Worm (Caenorhabditis elegans) whole organism, L3 larva: ENCODE data around the gene C25E10.7.
A peak's percentile ranks its signal among the peaks of the same experiment; 100 is the strongest.

Experiments
- R02D3.7 ChIP-seq: fragments of 150-350 bp; optimal IDR thresholded peaks from 2 replicates; lab custom pipeline; 2014; ENCODE audit warnings: missing biosample characterization, missing genetic modification characterization
- ZK546.5 ChIP-seq: sonication (generic microtip); optimal IDR thresholded peaks from 2 replicates; lab custom pipeline; 2017; ENCODE audit warnings: missing biosample characterization, missing genetic modification characterization
- aly-2 ChIP-seq: fragments of 150-350 bp; optimal IDR thresholded peaks from 2 replicates; lab custom pipeline; 2014; ENCODE audit warnings: missing biosample characterization, missing genetic modification characterization
- ama-1 ChIP-seq: fragments of 150-350 bp; optimal IDR thresholded peaks from 2 replicates; lab custom pipeline; 2018
- ceh-16 ChIP-seq: sonication (generic microtip); optimal IDR thresholded peaks from 2 replicates; lab custom pipeline; 2017; ENCODE audit warnings: missing biosample characterization, missing genetic modification characterization
- ceh-28 ChIP-seq: fragments of 150-350 bp; optimal IDR thresholded peaks from 2 replicates; lab custom pipeline; 2014; ENCODE audit warnings: missing biosample characterization, missing genetic modification reagents, missing genetic modification characterization
- ceh-82 ChIP-seq: fragments of 150-350 bp; optimal IDR thresholded peaks from 2 replicates; lab custom pipeline; 2014; ENCODE audit warnings: missing biosample characterization, missing genetic modification characterization
- ceh-9 ChIP-seq: sonication (generic microtip); optimal IDR thresholded peaks from 2 replicates; lab custom pipeline; 2018; ENCODE audit warnings: missing biosample characterization, missing genetic modification characterization
- daf-12 ChIP-seq: fragments of 150-350 bp; optimal IDR thresholded peaks from 2 replicates; lab custom pipeline; 2014; ENCODE audit warnings: missing biosample characterization, missing genetic modification reagents, missing genetic modification characterization
- egl-27 ChIP-seq: sonication (generic microtip); optimal IDR thresholded peaks from 4 replicates; lab custom pipeline; 2017; ENCODE audit warnings: missing biosample characterization, missing genetic modification reagents, missing genetic modification characterization
- egl-5 ChIP-seq: fragments of 150-350 bp; optimal IDR thresholded peaks from 2 replicates; lab custom pipeline; 2017; ENCODE audit warnings: missing biosample characterization, missing genetic modification reagents, missing genetic modification characterization, inconsistent platforms
- elt-1 ChIP-seq: fragments of 150-350 bp; optimal IDR thresholded peaks from 2 replicates; lab custom pipeline; 2014; ENCODE audit warnings: missing biosample characterization, missing genetic modification characterization
- elt-2 ChIP-seq: sonication (generic microtip); optimal IDR thresholded peaks from 2 replicates; lab custom pipeline; 2016; ENCODE audit warnings: missing genetic modification reagents, mild to moderate bottlenecking, missing genetic modification characterization, missing compliant biosample characterization
- elt-3 ChIP-seq, 3 experiments: fragments of 150-350 bp in 1 of 3; sonication (generic microtip) in 2 of 3; optimal IDR thresholded peaks; 2 replicates in 2 of 3; 4 replicates in 1 of 3; lab custom pipeline; 2014 to 2017; ENCODE audit warnings: missing biosample characterization in 3 of 3, missing genetic modification characterization in 3 of 3
- eor-1 ChIP-seq, 2 experiments: fragments of 150-350 bp; optimal IDR thresholded peaks; 2 replicates each; lab custom pipeline; 2014 to 2018; ENCODE audit warnings: missing biosample characterization in 2 of 2, missing genetic modification characterization in 2 of 2
- fkh-10 ChIP-seq: sonication (generic microtip); optimal IDR thresholded peaks from 2 replicates; lab custom pipeline; 2017; ENCODE audit warnings: missing biosample characterization, missing genetic modification reagents, missing genetic modification characterization
- fkh-2 ChIP-seq: fragments of 150-350 bp; optimal IDR thresholded peaks from 2 replicates; lab custom pipeline; 2014; ENCODE audit warnings: missing biosample characterization, missing genetic modification reagents, missing genetic modification characterization
- fos-1 ChIP-seq: fragments of 150-350 bp; optimal IDR thresholded peaks from 2 replicates; lab custom pipeline; 2014; ENCODE audit warnings: missing biosample characterization, missing genetic modification characterization
- hmg-11 ChIP-seq: sonication (generic microtip); optimal IDR thresholded peaks from 2 replicates; lab custom pipeline; 2016; ENCODE audit warnings: missing genetic modification characterization, missing compliant biosample characterization
- jun-1 ChIP-seq: fragments of 150-350 bp; optimal IDR thresholded peaks from 2 replicates; lab custom pipeline; 2014; ENCODE audit warnings: missing biosample characterization, missing genetic modification reagents, missing genetic modification characterization
- lin-15B ChIP-seq: fragments of 150-350 bp; optimal IDR thresholded peaks from 2 replicates; lab custom pipeline; 2014; ENCODE audit warnings: missing biosample characterization, missing genetic modification characterization
- lin-39 ChIP-seq: fragments of 150-350 bp; optimal IDR thresholded peaks from 2 replicates; lab custom pipeline; 2018; ENCODE audit warnings: missing biosample characterization, missing genetic modification reagents, missing genetic modification characterization
- lsy-12 ChIP-seq: sonication (generic microtip); optimal IDR thresholded peaks from 2 replicates; lab custom pipeline; 2016; ENCODE audit warnings: mild to moderate bottlenecking, missing genetic modification characterization, missing compliant biosample characterization
- mdl-1 ChIP-seq: fragments of 150-350 bp; optimal IDR thresholded peaks from 2 replicates; lab custom pipeline; 2014; ENCODE audit warnings: missing biosample characterization, missing genetic modification characterization
- mml-1 ChIP-seq: fragments of 150-350 bp; sonication (generic microtip); optimal IDR thresholded peaks from 3 replicates; lab custom pipeline; 2014; ENCODE audit warnings: missing biosample characterization, missing genetic modification characterization
- nfya-1 ChIP-seq: sonication (generic microtip); optimal IDR thresholded peaks from 2 replicates; lab custom pipeline; 2017; ENCODE audit warnings: missing genetic modification characterization, mild to moderate bottlenecking, missing compliant biosample characterization, antibody characterized with exemption, moderate library complexity; ENCODE audit not compliant: insufficient read depth
- nhr-11 ChIP-seq: fragments of 150-350 bp; optimal IDR thresholded peaks from 2 replicates; lab custom pipeline; 2014; ENCODE audit warnings: missing biosample characterization, missing genetic modification characterization
- nhr-12 ChIP-seq: fragments of 150-350 bp; optimal IDR thresholded peaks from 2 replicates; lab custom pipeline; 2014; ENCODE audit warnings: missing biosample characterization, missing genetic modification characterization
- nhr-23 ChIP-seq: fragments of 150-350 bp; optimal IDR thresholded peaks from 2 replicates; lab custom pipeline; 2014; ENCODE audit warnings: missing biosample characterization, missing genetic modification reagents, missing genetic modification characterization
- nhr-237 ChIP-seq: fragments of 150-350 bp; optimal IDR thresholded peaks from 2 replicates; lab custom pipeline; 2014; ENCODE audit warnings: missing biosample characterization, missing genetic modification characterization
- nhr-25 ChIP-seq: sonication (generic microtip); optimal IDR thresholded peaks from 2 replicates; lab custom pipeline; 2017; ENCODE audit warnings: missing biosample characterization, missing genetic modification characterization
- nhr-28 ChIP-seq: fragments of 150-350 bp; optimal IDR thresholded peaks from 2 replicates; lab custom pipeline; 2014; ENCODE audit warnings: missing biosample characterization, missing genetic modification characterization
- nhr-43 ChIP-seq: sonication (generic microtip); optimal IDR thresholded peaks from 2 replicates; lab custom pipeline; 2016; ENCODE audit warnings: mild to moderate bottlenecking, missing genetic modification characterization, missing compliant biosample characterization; ENCODE audit not compliant: poor library complexity, severe bottlenecking
- nhr-67 ChIP-seq: fragments of 150-350 bp; optimal IDR thresholded peaks from 2 replicates; lab custom pipeline; 2014; ENCODE audit warnings: missing biosample characterization, missing genetic modification characterization
- nhr-76 ChIP-seq: fragments of 150-350 bp; sonication (generic microtip); optimal IDR thresholded peaks from 5 replicates; lab custom pipeline; 2014; ENCODE audit warnings: missing biosample characterization, missing genetic modification characterization
- nhr-77 ChIP-seq: fragments of 150-350 bp; optimal IDR thresholded peaks from 2 replicates; lab custom pipeline; 2014; ENCODE audit warnings: missing biosample characterization, missing genetic modification characterization
- pha-4 ChIP-seq: fragments of 150-350 bp; optimal IDR thresholded peaks from 2 replicates; lab custom pipeline; 2014; ENCODE audit warnings: missing biosample characterization, missing genetic modification reagents, missing genetic modification characterization
- pqm-1 ChIP-seq: fragments of 150-350 bp; optimal IDR thresholded peaks from 2 replicates; lab custom pipeline; 2017; ENCODE audit warnings: missing biosample characterization, missing genetic modification characterization, inconsistent platforms
- sea-2 ChIP-seq: fragments of 150-350 bp; sonication (generic microtip); optimal IDR thresholded peaks from 4 replicates; lab custom pipeline; 2014; ENCODE audit warnings: missing biosample characterization, missing genetic modification reagents, missing genetic modification characterization
- skn-1 ChIP-seq: fragments of 150-350 bp; optimal IDR thresholded peaks from 2 replicates; lab custom pipeline; 2014; ENCODE audit warnings: missing biosample characterization, missing genetic modification characterization
- snpc-4 ChIP-seq: fragments of 150-350 bp; optimal IDR thresholded peaks from 2 replicates; lab custom pipeline; 2014; ENCODE audit warnings: missing biosample characterization, missing genetic modification characterization
- tbx-2 ChIP-seq: sonication (generic microtip); optimal IDR thresholded peaks from 2 replicates; lab custom pipeline; 2016; ENCODE audit warnings: mild to moderate bottlenecking, missing genetic modification characterization, missing compliant biosample characterization
- unc-39 ChIP-seq: sonication (generic microtip); optimal IDR thresholded peaks from 4 replicates; lab custom pipeline; 2017; ENCODE audit warnings: missing biosample characterization, missing genetic modification characterization
- unc-62 ChIP-seq: fragments of 150-350 bp; sonication (generic microtip); optimal IDR thresholded peaks from 4 replicates; lab custom pipeline; 2014; ENCODE audit warnings: missing biosample characterization, missing genetic modification reagents, missing genetic modification characterization
- zag-1 ChIP-seq: fragments of 150-350 bp; optimal IDR thresholded peaks from 2 replicates; lab custom pipeline; 2014; ENCODE audit warnings: missing biosample characterization, missing genetic modification characterization
- ztf-11 ChIP-seq: fragments of 150-350 bp; optimal IDR thresholded peaks from 2 replicates; lab custom pipeline; 2014; ENCODE audit warnings: missing biosample characterization, missing genetic modification characterization
- ztf-4 ChIP-seq: fragments of 150-350 bp; optimal IDR thresholded peaks from 2 replicates; lab custom pipeline; 2014; ENCODE audit warnings: missing biosample characterization, missing genetic modification characterization

The C25E10.7 gene

ce11 chrV:9085845-9086244 lies 34.8 kb upstream of the C25E10.7 start:
- no peak for TF ChIP-seq nhr-28 (tag; lab: Kevin White, UChicago)
- peak; percentile 15 for TF ChIP-seq pqm-1 (tag; lab: Kevin White, UChicago)
- no peak for TF ChIP-seq mml-1 (tag; lab: Kevin White, UChicago)
- TF ChIP-seq fkh-10 (GFP tag; lab: Kevin White, UChicago) = no peak
- TF ChIP-seq nhr-77 (tag; lab: Kevin White, UChicago) = no peak
- peak; percentile 22 for TF ChIP-seq tbx-2 (tag; lab: Kevin White, UChicago)
- no peak for TF ChIP-seq ceh-82 (tag; lab: Kevin White, UChicago)
- TF ChIP-seq aly-2 = no peak
- no peak for TF ChIP-seq nhr-237 (tag; lab: Kevin White, UChicago)
- no peak for TF ChIP-seq nhr-11 (tag; lab: Kevin White, UChicago)
- TF ChIP-seq ztf-4 (tag; lab: Kevin White, UChicago) = no peak
- TF ChIP-seq nfya-1 (tag; lab: Kevin White, UChicago) = no peak
- TF ChIP-seq ceh-28 (tag; lab: Kevin White, UChicago) = peak; percentile 58
- no peak for TF ChIP-seq ceh-16 (tag; lab: Kevin White, UChicago)
- no peak for TF ChIP-seq eor-1 (tag; optimal IDR thresholded peaks at IDR 0.05; lab: Kevin White, UChicago)
- no peak for TF ChIP-seq nhr-76 (tag; lab: Kevin White, UChicago)
- peak; percentile 88 for TF ChIP-seq nhr-43
- peak in 1 of 3 experiments; percentile 84 for TF ChIP-seq elt-3 (tag; optimal IDR thresholded peaks at IDR 0.05; lab: Kevin White, UChicago)
- no peak for TF ChIP-seq snpc-4
- TF ChIP-seq lsy-12 = no peak
- TF ChIP-seq egl-5 (tag; lab: Kevin White, UChicago) = no peak
- no peak for TF ChIP-seq unc-62 (GFP tag; lab: Kevin White, UChicago)
- TF ChIP-seq jun-1 (tag; lab: Kevin White, UChicago) = peak; percentile 43
- TF ChIP-seq pha-4 (tag; lab: Kevin White, UChicago) = no peak
- no peak for TF ChIP-seq elt-1
- no peak for TF ChIP-seq ama-1 (lab: Kevin White, UChicago)
- no peak for TF ChIP-seq nhr-12 (tag; lab: Kevin White, UChicago)
- TF ChIP-seq daf-12 (tag; lab: Kevin White, UChicago) = no peak
- TF ChIP-seq nhr-25 = peak; percentile 73
- TF ChIP-seq fos-1 (tag; lab: Kevin White, UChicago) = no peak
- no peak for TF ChIP-seq mdl-1
- TF ChIP-seq lin-15B (tag; lab: Kevin White, UChicago) = no peak
- TF ChIP-seq lin-39 = no peak
- TF ChIP-seq zag-1 (tag; lab: Kevin White, UChicago) = no peak
- TF ChIP-seq R02D3.7 (tag; lab: Kevin White, UChicago) = no peak
- TF ChIP-seq hmg-11 = no peak
- no peak for TF ChIP-seq ZK546.5
- no peak for TF ChIP-seq egl-27 (tag; lab: Kevin White, UChicago)
- no peak for TF ChIP-seq sea-2 (GFP tag; lab: Kevin White, UChicago)
- TF ChIP-seq skn-1 (tag; lab: Kevin White, UChicago) = no peak
- TF ChIP-seq elt-2 (tag; lab: Kevin White, UChicago) = peak; percentile 34
- peak; percentile 89 for TF ChIP-seq nhr-23
- TF ChIP-seq nhr-67 (tag; lab: Kevin White, UChicago) = no peak
- no peak for TF ChIP-seq ztf-11 (tag; lab: Kevin White, UChicago)
- no peak for TF ChIP-seq fkh-2 (tag; lab: Kevin White, UChicago)
- no peak for TF ChIP-seq unc-39
- no peak for TF ChIP-seq ceh-9 (tag; lab: Kevin White, UChicago)

ce11 chrV:9084252-9084651 lies 33.3 kb upstream of the C25E10.7 start:
- TF ChIP-seq nhr-43 (peak; percentile 11), jun-1 (tag; lab: Kevin White, UChicago) (no peak), nhr-25 (peak; percentile 12), nhr-23 (peak; percentile 37), lin-15B (tag; lab: Kevin White, UChicago) (no peak)
